Fruit fly (Drosophila melanogaster) whole organism, prepupa: ENCODE measurements around the gene AttD.

Experiments used
- Blimp-1 ChIP-seq: fragments of 200-800 bp; sonication (Bioruptor generic); optimal IDR thresholded peaks from 3 replicates; lab custom pipeline; 2017; ENCODE audit warnings: missing biosample characterization, missing genetic modification characterization, mild to moderate bottlenecking, moderate library complexity, missing genetic modification reagents
- CG16779 ChIP-seq: fragments of 200-800 bp; sonication (Bioruptor generic); optimal IDR thresholded peaks from 3 replicates; lab custom pipeline; 2017; ENCODE audit warnings: missing biosample characterization, mild to moderate bottlenecking, missing genetic modification characterization
- CG6163 ChIP-seq: fragments of 200-800 bp; sonication (Bioruptor generic); IDR thresholded peaks from 3 replicates; pipeline ENCODE4 v1.3.6; 2022; ENCODE audit warnings: missing biosample characterization, missing genetic modification characterization
- Eip78C ChIP-seq: fragments of 200-800 bp; sonication (Bioruptor generic); peaks from one replicate; lab custom pipeline; 2016; ENCODE audit warnings: missing biosample characterization, missing genetic modification characterization
- Ets21C ChIP-seq: fragments of 200-800 bp; sonication (Bioruptor generic); optimal IDR thresholded peaks from 3 replicates; lab custom pipeline; 2016; ENCODE audit warnings: missing biosample characterization, missing genetic modification characterization
- Hr38 ChIP-seq: sonication (Bioruptor generic); optimal IDR thresholded peaks from 2 replicates; lab custom pipeline; 2016; ENCODE audit warnings: missing biosample characterization, missing genetic modification characterization
- Hr4 ChIP-seq: fragments of 200-800 bp; sonication (Bioruptor generic); optimal IDR thresholded peaks from 3 replicates; lab custom pipeline; 2016; ENCODE audit warnings: missing biosample characterization, missing genetic modification characterization
- Sox15 ChIP-seq: fragments of 200-800 bp; sonication (Bioruptor generic); optimal IDR thresholded peaks from 3 replicates; lab custom pipeline; 2016; ENCODE audit warnings: missing biosample characterization, missing genetic modification characterization
- eg ChIP-seq: fragments of 200-800 bp; sonication (Bioruptor generic); IDR thresholded peaks from 3 replicates; pipeline ENCODE4 v1.3.6; 2022; ENCODE audit warnings: missing biosample characterization, missing genetic modification characterization
- fd59A ChIP-seq: fragments of 200-800 bp; sonication (Bioruptor generic); optimal IDR thresholded peaks from 2 replicates; lab custom pipeline; 2017; ENCODE audit warnings: missing biosample characterization, mild to moderate bottlenecking, missing genetic modification characterization, missing genetic modification reagents
- salr ChIP-seq, 2 experiments: fragments of 200-800 bp; sonication (Bioruptor generic); optimal IDR thresholded peaks; 3 replicates each; lab custom pipeline; 2016 to 2018; ENCODE audit warnings: missing biosample characterization in 2 of 2, missing genetic modification characterization in 2 of 2, mild to moderate bottlenecking in 1 of 2
- spab ChIP-seq: fragments of 200-800 bp; sonication (Bioruptor generic); optimal IDR thresholded peaks from 2 replicates; lab custom pipeline; 2017; ENCODE audit warnings: missing biosample characterization, mild to moderate bottlenecking, missing genetic modification characterization, missing genetic modification reagents
- svp ChIP-seq: fragments of 200-800 bp; sonication (Bioruptor generic); peaks from one replicate; lab custom pipeline; 2016; ENCODE audit warnings: missing biosample characterization, missing genetic modification characterization
- vri ChIP-seq: fragments of 200-800 bp; sonication (Bioruptor generic); optimal IDR thresholded peaks from 3 replicates; lab custom pipeline; 2016; ENCODE audit warnings: missing biosample characterization, mild to moderate bottlenecking, missing genetic modification characterization

dm6 chr3R:17611836-17612235 lies 13.2 kb upstream of the AttD start:
- TF ChIP-seq Hr4 (no peak), Blimp-1 (GFP tag; lab: Kevin White, UChicago) (no peak), eg (GFP tag; lab: Robert Waterston, UW) (no peak), Hr38 (GFP tag; lab: Kevin White, UChicago) (no peak), spab (GFP tag; lab: Kevin White, UChicago) (no peak), CG16779 (tag; lab: Kevin White, UChicago) (no peak), svp (GFP tag; lab: Kevin White, UChicago) (no peak), CG6163 (GFP tag; lab: Robert Waterston, UW) (no peak), Eip78C (GFP tag; lab: Kevin White, UChicago) (peak; percentile 45), Sox15 (GFP tag; lab: Kevin White, UChicago) (no peak), salr (GFP tag; optimal IDR thresholded peaks at IDR 0.05; lab: Kevin White, UChicago) (no peak), fd59A (GFP tag; lab: Kevin White, UChicago) (no peak), vri (no peak), Ets21C (GFP tag; lab: Kevin White, UChicago) (no peak)
